Worm (Caenorhabditis elegans) whole organism, late embryonic: Measurements from ENCODE around the gene ssp-34.

Experiments used
- C08G9.2 ChIP-seq: sonication (generic microtip); optimal IDR thresholded peaks from 2 replicates; lab custom pipeline; 2016; ENCODE audit warnings: mild to moderate bottlenecking, missing genetic modification characterization, moderate library complexity, missing compliant biosample characterization
- C38D4.7 ChIP-seq: fragments of 200-800 bp; sonication (Bioruptor generic); optimal IDR thresholded peaks from 2 replicates; lab custom pipeline; 2018; ENCODE audit warnings: mild to moderate bottlenecking, missing genetic modification characterization, moderate library complexity, missing compliant biosample characterization
- F13H6.1 ChIP-seq: sonication (generic microtip); optimal IDR thresholded peaks from 2 replicates; lab custom pipeline; 2016; ENCODE audit warnings: missing genetic modification characterization, missing compliant biosample characterization
- K09A11.1 ChIP-seq: sonication (generic microtip); optimal IDR thresholded peaks from 2 replicates; lab custom pipeline; 2017; ENCODE audit warnings: antibody characterized with exemption, mild to moderate bottlenecking, missing genetic modification characterization, missing compliant biosample characterization; ENCODE audit not compliant: insufficient read depth
- T23F11.4 ChIP-seq: fragments of 200-800 bp; sonication (Bioruptor generic); optimal IDR thresholded peaks from 2 replicates; lab custom pipeline; 2018; ENCODE audit warnings: mild to moderate bottlenecking, missing genetic modification characterization, missing compliant biosample characterization
- Y22D7AL.16 ChIP-seq: sonication (generic microtip); optimal IDR thresholded peaks from 2 replicates; lab custom pipeline; 2016; ENCODE audit warnings: missing genetic modification characterization, missing compliant biosample characterization
- ceh-18 ChIP-seq: sonication (generic microtip); optimal IDR thresholded peaks from 2 replicates; lab custom pipeline; 2016; ENCODE audit warnings: missing genetic modification characterization, missing compliant biosample characterization
- ceh-19 ChIP-seq: fragments of 200-800 bp; sonication (Bioruptor generic); optimal IDR thresholded peaks from 2 replicates; lab custom pipeline; 2018; ENCODE audit warnings: mild to moderate bottlenecking, missing genetic modification characterization, missing compliant biosample characterization
- ceh-31 ChIP-seq: sonication (generic microtip); optimal IDR thresholded peaks from 2 replicates; lab custom pipeline; 2016; ENCODE audit warnings: missing genetic modification characterization, missing compliant biosample characterization
- ceh-45 ChIP-seq: fragments of 200-800 bp; sonication (Bioruptor generic); IDR thresholded peaks from 2 replicates; pipeline ENCODE4 v1.3.6; 2022; ENCODE audit warnings: missing genetic modification reagents, missing genetic modification characterization, missing compliant biosample characterization
- ceh-6 ChIP-seq: fragments of 200-800 bp; sonication (Bioruptor generic); optimal IDR thresholded peaks from 2 replicates; lab custom pipeline; 2018; ENCODE audit warnings: mild to moderate bottlenecking, missing genetic modification characterization, missing compliant biosample characterization
- ceh-9 ChIP-seq: sonication (generic microtip); optimal IDR thresholded peaks from 2 replicates; lab custom pipeline; 2016; ENCODE audit warnings: mild to moderate bottlenecking, missing genetic modification characterization, inconsistent platforms, missing compliant biosample characterization
- dmd-4 ChIP-seq: sonication (generic microtip); optimal IDR thresholded peaks from 2 replicates; lab custom pipeline; 2016; ENCODE audit warnings: borderline replicate concordance, missing genetic modification characterization, missing compliant biosample characterization
- elt-4 ChIP-seq: sonication (generic microtip); optimal IDR thresholded peaks from 2 replicates; lab custom pipeline; 2016; ENCODE audit warnings: missing genetic modification characterization, missing compliant biosample characterization
- eyg-1 ChIP-seq: sonication (generic microtip); optimal IDR thresholded peaks from 2 replicates; lab custom pipeline; 2016; ENCODE audit warnings: missing genotype, missing genetic modification characterization, missing compliant biosample characterization
- fkh-10 ChIP-seq: fragments of 150-350 bp; optimal IDR thresholded peaks from 2 replicates; lab custom pipeline; 2014; ENCODE audit warnings: missing biosample characterization, missing genetic modification reagents, missing genetic modification characterization
- hlh-30 ChIP-seq: sonication (generic microtip); optimal IDR thresholded peaks from 2 replicates; lab custom pipeline; 2017; ENCODE audit warnings: antibody characterized with exemption, missing genetic modification characterization, missing compliant biosample characterization; ENCODE audit not compliant: insufficient read depth
- hlh-8 ChIP-seq: sonication (generic microtip); optimal IDR thresholded peaks from 2 replicates; lab custom pipeline; 2016; ENCODE audit warnings: missing genotype, missing genetic modification characterization, missing compliant biosample characterization
- lin-11 ChIP-seq: fragments of 200-800 bp; sonication (Bioruptor generic); optimal IDR thresholded peaks from 2 replicates; lab custom pipeline; 2018; ENCODE audit warnings: mild to moderate bottlenecking, missing genetic modification characterization, missing compliant biosample characterization
- madf-2 ChIP-seq: sonication (generic microtip); optimal IDR thresholded peaks from 2 replicates; lab custom pipeline; 2017; ENCODE audit warnings: missing genetic modification characterization, missing compliant biosample characterization
- mec-3 ChIP-seq: sonication (generic microtip); optimal IDR thresholded peaks from 2 replicates; lab custom pipeline; 2016; ENCODE audit warnings: borderline replicate concordance, missing genetic modification characterization, missing compliant biosample characterization
- nfya-1 ChIP-seq: sonication (generic microtip); optimal IDR thresholded peaks from 2 replicates; lab custom pipeline; 2017; ENCODE audit warnings: missing genetic modification characterization, mild to moderate bottlenecking, missing compliant biosample characterization, antibody characterized with exemption, moderate library complexity
- odd-2 ChIP-seq: sonication (generic microtip); optimal IDR thresholded peaks from 2 replicates; lab custom pipeline; 2017; ENCODE audit warnings: antibody characterized with exemption, mild to moderate bottlenecking, missing genetic modification characterization, missing compliant biosample characterization
- pax-1 ChIP-seq: fragments of 150-350 bp; optimal IDR thresholded peaks from 2 replicates; lab custom pipeline; 2014; ENCODE audit warnings: missing biosample characterization, missing genetic modification characterization
- pqm-1 ChIP-seq: sonication (generic microtip); optimal IDR thresholded peaks from 2 replicates; lab custom pipeline; 2016; ENCODE audit warnings: missing genetic modification characterization, missing compliant biosample characterization
- pros-1 ChIP-seq: fragments of 150-350 bp; optimal IDR thresholded peaks from 2 replicates; lab custom pipeline; 2014; ENCODE audit warnings: missing biosample characterization, missing genetic modification reagents, missing genetic modification characterization
- ref-2 ChIP-seq: sonication (generic microtip); optimal IDR thresholded peaks from 2 replicates; lab custom pipeline; 2016; ENCODE audit warnings: missing genetic modification characterization, missing compliant biosample characterization
- sdc-2 ChIP-seq: sonication (generic microtip); optimal IDR thresholded peaks from 2 replicates; lab custom pipeline; 2016; ENCODE audit warnings: missing genotype, missing genetic modification characterization, missing compliant biosample characterization
- sox-2 ChIP-seq: fragments of 200-800 bp; sonication (Bioruptor generic); IDR thresholded peaks from 2 replicates; pipeline ENCODE4 v1.3.6; 2022; ENCODE audit warnings: missing genetic modification reagents, missing genetic modification characterization, missing compliant biosample characterization
- sox-4 ChIP-seq: sonication (generic microtip); optimal IDR thresholded peaks from 2 replicates; lab custom pipeline; 2017; ENCODE audit warnings: mild to moderate bottlenecking, missing genetic modification characterization, inconsistent platforms, missing compliant biosample characterization
- tbx-2 ChIP-seq: sonication (generic microtip); optimal IDR thresholded peaks from 2 replicates; lab custom pipeline; 2016; ENCODE audit warnings: missing genetic modification characterization, missing compliant biosample characterization
- tbx-7 ChIP-seq: sonication (generic microtip); optimal IDR thresholded peaks from 2 replicates; lab custom pipeline; 2016; ENCODE audit warnings: missing genotype, missing genetic modification characterization, missing compliant biosample characterization
- ttx-3 ChIP-seq: sonication (generic microtip); optimal IDR thresholded peaks from 2 replicates; lab custom pipeline; 2016; ENCODE audit warnings: missing genetic modification reagents, missing genetic modification characterization, missing compliant biosample characterization
- unc-3 ChIP-seq, 2 experiments: fragments of 200-800 bp in 1 of 2; sonication (Bioruptor generic) in 1 of 2; sonication (generic microtip) in 1 of 2; conservative IDR thresholded peaks in 1 of 2; optimal IDR thresholded peaks in 1 of 2; 2 replicates each; pipeline versions ENCODE4 v1.3.6 to Lab custom; 2016 to 2022; ENCODE audit warnings: missing compliant biosample characterization in 2 of 2, missing genetic modification characterization in 2 of 2, missing genetic modification reagents in 1 of 2
- unc-42 ChIP-seq: sonication (generic microtip); optimal IDR thresholded peaks from 2 replicates; lab custom pipeline; 2016; ENCODE audit warnings: missing genotype, missing genetic modification characterization, missing compliant biosample characterization
- zip-5 ChIP-seq: sonication (generic microtip); optimal IDR thresholded peaks from 2 replicates; lab custom pipeline; 2016; ENCODE audit warnings: missing genetic modification characterization, missing compliant biosample characterization
- ztf-16 ChIP-seq: sonication (generic microtip); optimal IDR thresholded peaks from 2 replicates; lab custom pipeline; 2017; ENCODE audit warnings: missing genetic modification characterization, missing compliant biosample characterization

ssp-34 gene

ce11 chrIV:10781346-10781745 is 42.9 kb upstream of the ssp-34 start:
- TF ChIP-seq K09A11.1 (no peak), unc-42 (tag; lab: Kevin White, UChicago) (no peak)
- TF ChIP-seq, all 69 proteins: peak for 0

ce11 chrIV:10780583-10780982 is 42.2 kb upstream of the ssp-34 start, which contains the start of gene swt-3:
Gene swt-3, minus strand, starts transcription at chrIV:10780683.
- no peak for TF ChIP-seq ref-2 (tag; lab: Kevin White, UChicago)
- no peak for TF ChIP-seq sox-4 (tag; lab: Kevin White, UChicago)
- no peak for TF ChIP-seq madf-2
- no peak for TF ChIP-seq pax-1 (tag; lab: Kevin White, UChicago)
- TF ChIP-seq ceh-9 (tag; lab: Kevin White, UChicago) = no peak
- TF ChIP-seq ztf-16 = no peak
- no peak for TF ChIP-seq hlh-30 (tag; lab: Kevin White, UChicago)
- no peak for TF ChIP-seq dmd-4
- TF ChIP-seq sox-2 (GFP tag; lab: Robert Waterston, UW) = no peak
- no peak for TF ChIP-seq odd-2 (tag; lab: Kevin White, UChicago)
- no peak for TF ChIP-seq tbx-7
- no peak for TF ChIP-seq ceh-6
- no peak for TF ChIP-seq ceh-31
- TF ChIP-seq pqm-1 (tag; lab: Kevin White, UChicago) = no peak
- no peak for TF ChIP-seq unc-3 (GFP tag; conservative IDR thresholded peaks at IDR 0.05; lab: Robert Waterston, UW)
- no peak for TF ChIP-seq unc-3 (tag; optimal IDR thresholded peaks at IDR 0.05; lab: Kevin White, UChicago)
- TF ChIP-seq T23F11.4 (GFP tag; lab: Kevin White, UChicago) = no peak
- no peak for TF ChIP-seq fkh-10 (GFP tag; lab: Kevin White, UChicago)

- no peak for TF ChIP-seq pax-1 (tag; lab: Kevin White, UChicago)
- no peak for TF ChIP-seq pros-1 (tag; lab: Kevin White, UChicago)
- no peak for TF ChIP-seq K09A11.1
- no peak for TF ChIP-seq ceh-19
- TF ChIP-seq hlh-8 (tag; lab: Kevin White, UChicago) = no peak
- no peak for TF ChIP-seq C08G9.2
- TF ChIP-seq sdc-2 (tag; lab: Kevin White, UChicago) = no peak
- no peak for TF ChIP-seq ceh-18 (tag; lab: Kevin White, UChicago)
- no peak for TF ChIP-seq tbx-2 (tag; lab: Kevin White, UChicago)
- no peak for TF ChIP-seq unc-3 (GFP tag; conservative IDR thresholded peaks at IDR 0.05; lab: Robert Waterston, UW)
- TF ChIP-seq unc-3 (tag; optimal IDR thresholded peaks at IDR 0.05; lab: Kevin White, UChicago) = no peak
- TF ChIP-seq nfya-1 (tag; lab: Kevin White, UChicago) = no peak
- no peak for TF ChIP-seq mec-3
- TF ChIP-seq ztf-16 = no peak
- TF ChIP-seq madf-2 = no peak
- TF ChIP-seq lin-11 = no peak
- TF ChIP-seq zip-5 (tag; lab: Kevin White, UChicago) = no peak
- no peak for TF ChIP-seq Y22D7AL.16 (tag; lab: Kevin White, UChicago)
- TF ChIP-seq ceh-31 = no peak
- no peak for TF ChIP-seq pqm-1 (tag; lab: Kevin White, UChicago)
- TF ChIP-seq elt-4 = no peak
These were observed 40.9 kb upstream of the ssp-34 start for ce11 chrIV:10779328-10779727.

ce11 chrIV:10778582-10778981 is 40.2 kb upstream of the ssp-34 start:
- TF ChIP-seq tbx-2 (tag; lab: Kevin White, UChicago) (no peak), unc-42 (tag; lab: Kevin White, UChicago) (no peak), nfya-1 (tag; lab: Kevin White, UChicago) (no peak), eyg-1 (tag; lab: Kevin White, UChicago) (no peak), zip-5 (tag; lab: Kevin White, UChicago) (no peak), ttx-3 (tag; lab: Kevin White, UChicago) (no peak), odd-2 (tag; lab: Kevin White, UChicago) (no peak), ceh-18 (tag; lab: Kevin White, UChicago) (no peak), sdc-2 (tag; lab: Kevin White, UChicago) (no peak), madf-2 (no peak), C38D4.7 (no peak), ceh-45 (GFP tag; lab: Robert Waterston, UW) (no peak), C08G9.2 (no peak), F13H6.1 (no peak), mec-3 (no peak)
